Worm (Caenorhabditis elegans) whole organism, mixed stage, embryonic: ENCODE measurements around the gene taf-6.1.

Experiments
- M03D4.4 ChIP-seq: sonication (generic microtip); optimal IDR thresholded peaks from 2 replicates; lab custom pipeline; 2017; ENCODE audit warnings: mild to moderate bottlenecking, missing genetic modification characterization, missing compliant biosample characterization
- flh-1 ChIP-seq: fragments of 200-800 bp; sonication (Bioruptor generic); optimal IDR thresholded peaks from 2 replicates; lab custom pipeline; 2018; ENCODE audit warnings: mild to moderate bottlenecking, missing genetic modification characterization, moderate library complexity, missing compliant biosample characterization
- nhr-237 ChIP-seq: fragments of 150-350 bp; optimal IDR thresholded peaks from 2 replicates; lab custom pipeline; 2014; ENCODE audit warnings: missing biosample characterization, missing genetic modification characterization
- nhr-28 ChIP-seq: fragments of 150-350 bp; optimal IDR thresholded peaks from 2 replicates; lab custom pipeline; 2014; ENCODE audit warnings: missing biosample characterization, missing genetic modification characterization
- unc-62 ChIP-seq: fragments of 150-350 bp; optimal IDR thresholded peaks from 2 replicates; lab custom pipeline; 2014; ENCODE audit warnings: missing biosample characterization, missing genetic modification reagents, missing genetic modification characterization

DNA sequence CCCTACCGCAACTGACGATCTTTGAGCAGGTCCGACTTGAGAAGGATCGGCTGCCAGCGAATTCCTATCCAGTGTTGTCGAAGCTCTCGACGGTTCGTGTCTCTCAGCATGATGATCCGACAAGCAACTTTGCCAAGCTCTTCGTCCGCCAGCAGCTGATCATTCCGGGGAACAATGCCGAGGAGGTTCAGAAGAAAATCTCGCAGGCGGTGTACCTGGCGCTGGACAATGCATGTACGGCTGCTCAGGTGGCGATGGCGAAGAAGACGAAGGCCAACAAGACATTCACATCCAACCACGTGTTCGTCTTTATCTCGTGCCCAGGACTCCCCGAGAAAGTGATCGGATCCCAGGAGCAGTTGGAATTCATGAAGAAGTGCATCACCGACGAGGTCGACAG is 21.6 kb downstream of the taf-6.1 start:
- TF ChIP-seq nhr-28 (tag; lab: Kevin White, UChicago) (no peak), flh-1 (no peak), nhr-237 (no peak), unc-62 (GFP tag; lab: Kevin White, UChicago) (no peak), M03D4.4 (tag; lab: Kevin White, UChicago) (no peak)
